Fruit fly (Drosophila melanogaster): Measurements from ENCODE around the gene CG5510.

dm6 chr3R:24202723-24203122 lies 33.4 kb upstream of the CG5510 start:
- TF ChIP-seq cnc (optimal IDR thresholded peaks at IDR 0.05), result no peak
- TF ChIP-seq CG33017 (tag; optimal IDR thresholded peaks at IDR 0.05), result no peak
- no peak for TF ChIP-seq CG14711 (tag; optimal IDR thresholded peaks at IDR 0.05)
- TF ChIP-seq Crg-1 (GFP tag; optimal IDR thresholded peaks at IDR 0.05), result no peak
- TF ChIP-seq Clk (GFP tag; optimal IDR thresholded peaks at IDR 0.05), result no peak
- no peak for TF ChIP-seq pad (GFP tag; optimal IDR thresholded peaks at IDR 0.05)
- TF ChIP-seq cic (GFP tag; optimal IDR thresholded peaks at IDR 0.05), result no peak
- TF ChIP-seq CG5204 (GFP tag; optimal IDR thresholded peaks at IDR 0.05), result no peak

Data from whole organism, adult.